Worm (Caenorhabditis elegans) whole organism, early embryonic: Measurements from ENCODE around the gene cyn-3.

Experiments
- B0310.2 ChIP-seq: sonication (generic microtip); optimal IDR thresholded peaks from 2 replicates; lab custom pipeline; 2016; ENCODE audit warnings: mild to moderate bottlenecking, missing genetic modification characterization, missing compliant biosample characterization
- F13C5.2 ChIP-seq: sonication (generic microtip); optimal IDR thresholded peaks from 2 replicates; lab custom pipeline; 2017; ENCODE audit warnings: mild to moderate bottlenecking, missing genetic modification characterization, inconsistent platforms, missing compliant biosample characterization
- aly-1 ChIP-seq: sonication (generic microtip); optimal IDR thresholded peaks from 2 replicates; lab custom pipeline; 2016; ENCODE audit warnings: missing genetic modification characterization, missing compliant biosample characterization
- ama-1 ChIP-seq: fragments of 150-350 bp; optimal IDR thresholded peaks from 2 replicates; lab custom pipeline; 2014
- ceh-13 ChIP-seq: fragments of 200-800 bp; sonication (Bioruptor generic); optimal IDR thresholded peaks from 2 replicates; lab custom pipeline; 2018; ENCODE audit warnings: mild to moderate bottlenecking, missing genetic modification characterization, missing compliant biosample characterization
- ceh-36 ChIP-seq: sonication (generic microtip); optimal IDR thresholded peaks from 2 replicates; lab custom pipeline; 2016; ENCODE audit warnings: missing genetic modification characterization, inconsistent platforms, missing compliant biosample characterization
- ets-7 ChIP-seq: sonication (generic microtip); optimal IDR thresholded peaks from 2 replicates; lab custom pipeline; 2016; ENCODE audit warnings: missing genotype, missing genetic modification characterization, missing compliant biosample characterization
- flt-1 ChIP-seq: fragments of 200-800 bp; sonication (Bioruptor generic); IDR thresholded peaks from 2 replicates; pipeline ENCODE4 v1.3.6; 2022; ENCODE audit warnings: missing genetic modification characterization, missing compliant biosample characterization
- hmbx-1 ChIP-seq: sonication (generic microtip); optimal IDR thresholded peaks from 2 replicates; lab custom pipeline; 2016; ENCODE audit warnings: mild to moderate bottlenecking, missing genetic modification characterization, missing compliant biosample characterization
- hmg-4 ChIP-seq: fragments of 200-800 bp; sonication (Bioruptor generic); optimal IDR thresholded peaks from 2 replicates; lab custom pipeline; 2018; ENCODE audit warnings: mild to moderate bottlenecking, missing genetic modification characterization, missing compliant biosample characterization
- hnd-1 ChIP-seq: sonication (generic microtip); optimal IDR thresholded peaks from 2 replicates; lab custom pipeline; 2016; ENCODE audit warnings: missing genetic modification characterization, missing compliant biosample characterization
- pes-1 ChIP-seq: fragments of 200-800 bp; sonication (Bioruptor generic); IDR thresholded peaks from 2 replicates; pipeline ENCODE4 v1.3.6; 2022; ENCODE audit warnings: missing genetic modification reagents, missing genetic modification characterization, missing compliant biosample characterization
- scrt-1 ChIP-seq: fragments of 200-800 bp; sonication (Bioruptor generic); IDR thresholded peaks from 2 replicates; pipeline ENCODE4 v1.3.6; 2022; ENCODE audit warnings: missing genetic modification characterization, missing compliant biosample characterization
- sea-1 ChIP-seq: fragments of 200-800 bp; sonication (Bioruptor generic); conservative IDR thresholded peaks from 2 replicates; pipeline ENCODE4 v1.3.6; 2022; ENCODE audit warnings: missing genetic modification characterization, missing compliant biosample characterization
- tbx-11 ChIP-seq: fragments of 200-800 bp; sonication (Bioruptor generic); IDR thresholded peaks from 2 replicates; pipeline ENCODE4 v1.3.6; 2022; ENCODE audit warnings: missing genetic modification characterization, missing compliant biosample characterization
- tbx-37 ChIP-seq: fragments of 200-800 bp; sonication (Bioruptor generic); conservative IDR thresholded peaks from 2 replicates; pipeline ENCODE4 v1.3.6; 2022; ENCODE audit warnings: missing genetic modification reagents, missing genetic modification characterization, missing compliant biosample characterization
- tra-4 ChIP-seq: sonication (generic microtip); optimal IDR thresholded peaks from 2 replicates; lab custom pipeline; 2017; ENCODE audit warnings: missing genetic modification characterization, missing compliant biosample characterization

Gene cyn-3

ce11 chrV:15179757-15180156, 10.0 kb upstream of the cyn-3 start, which contains the start of gene T09F5.10:
Gene T09F5.10 (plus strand): TSS chrV:15180057.
- no peak for TF ChIP-seq flt-1 (GFP tag; lab: Robert Waterston, UW)
- TF ChIP-seq ceh-13 (GFP tag; lab: Kevin White, UChicago) = no peak
- no peak for TF ChIP-seq tbx-11 (GFP tag; lab: Robert Waterston, UW)
- TF ChIP-seq hnd-1 (tag; lab: Kevin White, UChicago) = no peak
- TF ChIP-seq tra-4 (tag; lab: Kevin White, UChicago) = no peak
- no peak for TF ChIP-seq F13C5.2
- TF ChIP-seq ama-1 (lab: Kevin White, UChicago) = no peak
- no peak for TF ChIP-seq ceh-36 (tag; lab: Kevin White, UChicago)
- no peak for TF ChIP-seq sea-1 (GFP tag; lab: Robert Waterston, UW)
- no peak for TF ChIP-seq hmg-4 (GFP tag; lab: Kevin White, UChicago)
- no peak for TF ChIP-seq pes-1 (GFP tag; lab: Robert Waterston, UW)
- TF ChIP-seq B0310.2 (tag; lab: Kevin White, UChicago) = no peak
- TF ChIP-seq scrt-1 (GFP tag; lab: Robert Waterston, UW) = no peak
- no peak for TF ChIP-seq aly-1 (tag; lab: Kevin White, UChicago)
- TF ChIP-seq ets-7 (tag; lab: Kevin White, UChicago) = no peak

ce11 chrV:15181899-15182298, 7.8 kb upstream of the cyn-3 start:
- TF ChIP-seq flt-1 (GFP tag; lab: Robert Waterston, UW) (no peak), ceh-13 (GFP tag; lab: Kevin White, UChicago) (no peak), aly-1 (tag; lab: Kevin White, UChicago) (no peak), hmg-4 (GFP tag; lab: Kevin White, UChicago) (no peak), hnd-1 (tag; lab: Kevin White, UChicago) (no peak), F13C5.2 (no peak), ceh-36 (tag; lab: Kevin White, UChicago) (no peak), tbx-37 (GFP tag; lab: Robert Waterston, UW) (no peak), B0310.2 (tag; lab: Kevin White, UChicago) (no peak), hmbx-1 (no peak), sea-1 (GFP tag; lab: Robert Waterston, UW) (no peak), ama-1 (lab: Kevin White, UChicago) (no peak), tbx-11 (GFP tag; lab: Robert Waterston, UW) (no peak), pes-1 (GFP tag; lab: Robert Waterston, UW) (no peak), tra-4 (tag; lab: Kevin White, UChicago) (no peak), scrt-1 (GFP tag; lab: Robert Waterston, UW) (no peak), ets-7 (tag; lab: Kevin White, UChicago) (no peak)

ce11 chrV:15182407-15182806, 7.3 kb upstream of the cyn-3 start, which contains the start of gene fbxa-84:
Gene fbxa-84 (plus strand): TSS chrV:15182440.
- TF ChIP-seq ama-1 (lab: Kevin White, UChicago) (no peak), tra-4 (tag; lab: Kevin White, UChicago) (no peak), hmg-4 (GFP tag; lab: Kevin White, UChicago) (no peak), B0310.2 (tag; lab: Kevin White, UChicago) (no peak), aly-1 (tag; lab: Kevin White, UChicago) (no peak), pes-1 (GFP tag; lab: Robert Waterston, UW) (no peak), hnd-1 (tag; lab: Kevin White, UChicago) (no peak), F13C5.2 (no peak), tbx-11 (GFP tag; lab: Robert Waterston, UW) (no peak), hmbx-1 (no peak), scrt-1 (GFP tag; lab: Robert Waterston, UW) (no peak), ceh-13 (GFP tag; lab: Kevin White, UChicago) (no peak), tbx-37 (GFP tag; lab: Robert Waterston, UW) (no peak), ets-7 (tag; lab: Kevin White, UChicago) (no peak), flt-1 (GFP tag; lab: Robert Waterston, UW) (no peak), sea-1 (GFP tag; lab: Robert Waterston, UW) (no peak), ceh-36 (tag; lab: Kevin White, UChicago) (no peak)

- TF ChIP-seq scrt-1 (GFP tag; lab: Robert Waterston, UW) (no peak), tra-4 (tag; lab: Kevin White, UChicago) (no peak), B0310.2 (tag; lab: Kevin White, UChicago) (no peak), pes-1 (GFP tag; lab: Robert Waterston, UW) (no peak), hmg-4 (GFP tag; lab: Kevin White, UChicago) (no peak), ceh-13 (GFP tag; lab: Kevin White, UChicago) (no peak), flt-1 (GFP tag; lab: Robert Waterston, UW) (no peak), tbx-11 (GFP tag; lab: Robert Waterston, UW) (no peak)
Observed at ce11 chrV:15184097-15185040, 5.4 kb upstream of the cyn-3 start, which contains the start of gene Y75B12B.1. Gene Y75B12B.1 (plus strand): TSS chrV:15184699.

ce11 chrV:15186259-15186927, 3.3 kb upstream of the cyn-3 start, which contains the start of gene Y75B12B.3:
Gene Y75B12B.3 (minus strand): TSS chrV:15186279.
- TF ChIP-seq ama-1 (lab: Kevin White, UChicago) = no peak
